Worm (Caenorhabditis elegans) whole organism, late embryonic: ENCODE results near the gene dig-1.

ENCODE experiments used
- C08G9.2 ChIP-seq: sonication (generic microtip); optimal IDR thresholded peaks from 2 replicates; lab custom pipeline; 2016; ENCODE audit warnings: mild to moderate bottlenecking, missing genetic modification characterization, moderate library complexity, missing compliant biosample characterization
- C38D4.7 ChIP-seq: fragments of 200-800 bp; sonication (Bioruptor generic); optimal IDR thresholded peaks from 2 replicates; lab custom pipeline; 2018; ENCODE audit warnings: mild to moderate bottlenecking, missing genetic modification characterization, moderate library complexity, missing compliant biosample characterization
- K02D7.2 ChIP-seq: sonication (generic microtip); optimal IDR thresholded peaks from 2 replicates; lab custom pipeline; 2017; ENCODE audit warnings: mild to moderate bottlenecking, missing genetic modification characterization, missing compliant biosample characterization
- T23F11.4 ChIP-seq: fragments of 200-800 bp; sonication (Bioruptor generic); optimal IDR thresholded peaks from 2 replicates; lab custom pipeline; 2018; ENCODE audit warnings: mild to moderate bottlenecking, missing genetic modification characterization, missing compliant biosample characterization
- Y22D7AL.16 ChIP-seq: sonication (generic microtip); optimal IDR thresholded peaks from 2 replicates; lab custom pipeline; 2016; ENCODE audit warnings: missing genetic modification characterization, missing compliant biosample characterization
- ceh-14 ChIP-seq: sonication (generic microtip); optimal IDR thresholded peaks from 2 replicates; lab custom pipeline; 2016; ENCODE audit warnings: missing genotype, missing genetic modification characterization, missing compliant biosample characterization
- ceh-18 ChIP-seq: sonication (generic microtip); optimal IDR thresholded peaks from 2 replicates; lab custom pipeline; 2016; ENCODE audit warnings: missing genetic modification characterization, missing compliant biosample characterization
- ceh-22 ChIP-seq: sonication (generic microtip); optimal IDR thresholded peaks from 2 replicates; lab custom pipeline; 2017; ENCODE audit warnings: missing biosample characterization, missing genetic modification characterization
- ceh-24 ChIP-seq: sonication (generic microtip); optimal IDR thresholded peaks from 2 replicates; lab custom pipeline; 2016; ENCODE audit warnings: mild to moderate bottlenecking, missing genetic modification characterization, missing compliant biosample characterization
- ceh-30 ChIP-seq: fragments of 150-350 bp; optimal IDR thresholded peaks from 2 replicates; lab custom pipeline; 2014; ENCODE audit warnings: missing biosample characterization, missing genetic modification characterization
- ceh-31 ChIP-seq: sonication (generic microtip); optimal IDR thresholded peaks from 2 replicates; lab custom pipeline; 2016; ENCODE audit warnings: missing genetic modification characterization, missing compliant biosample characterization
- ceh-34 ChIP-seq: sonication (generic microtip); optimal IDR thresholded peaks from 2 replicates; lab custom pipeline; 2016; ENCODE audit warnings: mild to moderate bottlenecking, missing genetic modification characterization, missing compliant biosample characterization
- ceh-6 ChIP-seq: fragments of 200-800 bp; sonication (Bioruptor generic); optimal IDR thresholded peaks from 2 replicates; lab custom pipeline; 2018; ENCODE audit warnings: mild to moderate bottlenecking, missing genetic modification characterization, missing compliant biosample characterization
- ceh-9 ChIP-seq: sonication (generic microtip); optimal IDR thresholded peaks from 2 replicates; lab custom pipeline; 2016; ENCODE audit warnings: mild to moderate bottlenecking, missing genetic modification characterization, inconsistent platforms, missing compliant biosample characterization
- elt-2 ChIP-seq: sonication (generic microtip); optimal IDR thresholded peaks from 2 replicates; lab custom pipeline; 2016; ENCODE audit warnings: missing genetic modification reagents, missing genetic modification characterization, missing compliant biosample characterization
- fkh-6 ChIP-seq: sonication (generic microtip); optimal IDR thresholded peaks from 2 replicates; lab custom pipeline; 2016; ENCODE audit warnings: missing genetic modification characterization, missing compliant biosample characterization
- hlh-15 ChIP-seq: sonication (generic microtip); optimal IDR thresholded peaks from 2 replicates; lab custom pipeline; 2016; ENCODE audit warnings: missing genetic modification characterization, missing compliant biosample characterization
- hlh-6 ChIP-seq: sonication (generic microtip); optimal IDR thresholded peaks from 2 replicates; lab custom pipeline; 2016; ENCODE audit warnings: missing genotype, missing genetic modification characterization, missing compliant biosample characterization
- lim-6 ChIP-seq: sonication (generic microtip); optimal IDR thresholded peaks from 2 replicates; lab custom pipeline; 2016; ENCODE audit warnings: missing genetic modification characterization, missing compliant biosample characterization
- lin-11 ChIP-seq: fragments of 200-800 bp; sonication (Bioruptor generic); optimal IDR thresholded peaks from 2 replicates; lab custom pipeline; 2018; ENCODE audit warnings: mild to moderate bottlenecking, missing genetic modification characterization, missing compliant biosample characterization
- madf-2 ChIP-seq: sonication (generic microtip); optimal IDR thresholded peaks from 2 replicates; lab custom pipeline; 2017; ENCODE audit warnings: missing genetic modification characterization, missing compliant biosample characterization
- mec-3 ChIP-seq: sonication (generic microtip); optimal IDR thresholded peaks from 2 replicates; lab custom pipeline; 2016; ENCODE audit warnings: borderline replicate concordance, missing genetic modification characterization, missing compliant biosample characterization
- nfya-1 ChIP-seq: sonication (generic microtip); optimal IDR thresholded peaks from 2 replicates; lab custom pipeline; 2017; ENCODE audit warnings: missing genetic modification characterization, mild to moderate bottlenecking, missing compliant biosample characterization, antibody characterized with exemption, moderate library complexity
- nhr-232 ChIP-seq: sonication (generic microtip); optimal IDR thresholded peaks from 2 replicates; lab custom pipeline; 2016; ENCODE audit warnings: missing genetic modification characterization, missing compliant biosample characterization
- odd-2 ChIP-seq: sonication (generic microtip); optimal IDR thresholded peaks from 2 replicates; lab custom pipeline; 2017; ENCODE audit warnings: antibody characterized with exemption, mild to moderate bottlenecking, missing genetic modification characterization, missing compliant biosample characterization
- pax-1 ChIP-seq: fragments of 150-350 bp; optimal IDR thresholded peaks from 2 replicates; lab custom pipeline; 2014; ENCODE audit warnings: missing biosample characterization, missing genetic modification characterization
- pha-2 ChIP-seq: sonication (generic microtip); optimal IDR thresholded peaks from 2 replicates; lab custom pipeline; 2017; ENCODE audit warnings: mild to moderate bottlenecking, missing genetic modification characterization, missing compliant biosample characterization
- pha-4 ChIP-seq: fragments of 150-350 bp; optimal IDR thresholded peaks from 2 replicates; lab custom pipeline; 2018; ENCODE audit warnings: missing biosample characterization, missing genetic modification reagents, missing genetic modification characterization
- pros-1 ChIP-seq: fragments of 150-350 bp; optimal IDR thresholded peaks from 2 replicates; lab custom pipeline; 2014; ENCODE audit warnings: missing biosample characterization, missing genetic modification reagents, missing genetic modification characterization
- ref-2 ChIP-seq: sonication (generic microtip); optimal IDR thresholded peaks from 2 replicates; lab custom pipeline; 2016; ENCODE audit warnings: missing genetic modification characterization, missing compliant biosample characterization
- rnt-1 ChIP-seq: sonication (generic microtip); optimal IDR thresholded peaks from 2 replicates; lab custom pipeline; 2016; ENCODE audit warnings: missing genetic modification characterization, missing compliant biosample characterization
- sdc-2 ChIP-seq: sonication (generic microtip); optimal IDR thresholded peaks from 2 replicates; lab custom pipeline; 2016; ENCODE audit warnings: missing genotype, missing genetic modification characterization, missing compliant biosample characterization
- sox-2 ChIP-seq: fragments of 200-800 bp; sonication (Bioruptor generic); IDR thresholded peaks from 2 replicates; pipeline ENCODE4 v1.3.6; 2022; ENCODE audit warnings: missing genetic modification reagents, missing genetic modification characterization, missing compliant biosample characterization
- tbx-2 ChIP-seq: sonication (generic microtip); optimal IDR thresholded peaks from 2 replicates; lab custom pipeline; 2016; ENCODE audit warnings: missing genetic modification characterization, missing compliant biosample characterization
- unc-3 ChIP-seq, 2 experiments: fragments of 200-800 bp in 1 of 2; sonication (Bioruptor generic) in 1 of 2; sonication (generic microtip) in 1 of 2; conservative IDR thresholded peaks in 1 of 2; optimal IDR thresholded peaks in 1 of 2; 2 replicates each; pipeline versions ENCODE4 v1.3.6 to Lab custom; 2016 to 2022; ENCODE audit warnings: missing compliant biosample characterization in 2 of 2, missing genetic modification characterization in 2 of 2, missing genetic modification reagents in 1 of 2
- unc-42 ChIP-seq: sonication (generic microtip); optimal IDR thresholded peaks from 2 replicates; lab custom pipeline; 2016; ENCODE audit warnings: missing genotype, missing genetic modification characterization, missing compliant biosample characterization

dig-1 gene

DNA sequence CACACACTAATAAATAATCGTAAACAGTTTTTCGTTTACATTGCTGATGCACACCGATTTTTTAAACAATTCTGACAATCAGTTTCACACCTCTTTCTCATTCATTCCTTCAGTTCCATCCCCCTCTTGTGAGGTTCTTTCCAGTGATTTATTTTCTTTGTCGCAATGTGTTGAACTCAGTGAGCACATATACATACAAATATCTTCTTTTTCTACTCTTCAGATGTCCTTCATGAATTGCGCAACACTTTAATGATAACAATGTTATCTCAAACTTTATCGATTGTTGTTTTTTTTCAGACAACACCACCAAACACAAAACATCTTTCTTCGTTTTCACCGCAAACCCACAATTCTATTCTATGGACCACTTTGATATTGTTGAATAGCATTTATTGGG lies at the start of gene dig-1:
TSS of gene dig-1 (plus strand) at position 301 of the 400 bp plus-strand sequence.
- TF ChIP-seq mec-3 (tag; lab: Kevin White, UChicago): no peak
- no peak for TF ChIP-seq ref-2
- TF ChIP-seq pha-2: no peak
- no peak for TF ChIP-seq pax-1 (tag; lab: Kevin White, UChicago)

DNA sequence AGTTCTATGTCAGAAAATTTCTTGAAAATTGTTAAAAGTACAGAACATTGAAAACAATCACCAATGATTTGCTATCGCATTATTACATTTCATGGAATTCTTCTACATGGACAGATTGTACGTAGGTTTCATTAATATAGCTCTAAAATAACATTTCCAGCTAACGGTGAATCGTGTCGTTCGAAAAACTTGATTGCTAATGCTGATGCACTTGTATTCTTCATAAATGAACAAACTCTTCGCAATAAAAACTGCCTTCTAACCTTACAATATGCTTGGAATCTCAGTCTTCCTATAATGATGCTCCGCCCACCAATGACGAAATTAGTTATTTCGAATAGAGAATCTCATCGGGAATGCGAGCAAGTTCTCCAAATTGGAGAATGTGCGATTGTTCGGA lies 40.6 kb upstream of the dig-1 start, which contains the start of gene F37A4.6:
TSS of gene F37A4.6 (plus strand) at position 301 of the 400 bp plus-strand sequence.
- TF ChIP-seq ref-2: no peak
- no peak for TF ChIP-seq lin-11 (tag; lab: Kevin White, UChicago)
- no peak for TF ChIP-seq ceh-14 (tag; lab: Kevin White, UChicago)
- no peak for TF ChIP-seq K02D7.2 (tag; lab: Kevin White, UChicago)
- no peak for TF ChIP-seq hlh-6
- no peak for TF ChIP-seq mec-3 (tag; lab: Kevin White, UChicago)
- no peak for TF ChIP-seq ceh-9 (tag; lab: Kevin White, UChicago)
- no peak for TF ChIP-seq ceh-31 (tag; lab: Kevin White, UChicago)
- TF ChIP-seq fkh-6 (tag; lab: Kevin White, UChicago): no peak
- no peak for TF ChIP-seq Y22D7AL.16 (tag; lab: Kevin White, UChicago)
- TF ChIP-seq unc-3 (GFP tag; conservative IDR thresholded peaks at IDR 0.05; lab: Robert Waterston, UW): no peak
- TF ChIP-seq unc-3 (tag; optimal IDR thresholded peaks at IDR 0.05; lab: Kevin White, UChicago): no peak
- no peak for TF ChIP-seq madf-2 (tag; lab: Kevin White, UChicago)
- TF ChIP-seq T23F11.4 (GFP tag; lab: Kevin White, UChicago): no peak
- no peak for TF ChIP-seq ceh-22 (tag; lab: Kevin White, UChicago)
- TF ChIP-seq ceh-30: no peak
- no peak for TF ChIP-seq lim-6 (tag; lab: Kevin White, UChicago)

- TF ChIP-seq C38D4.7: no peak
- TF ChIP-seq hlh-15: no peak
- peak; percentile 55 for TF ChIP-seq ref-2
- TF ChIP-seq ceh-31 (tag; lab: Kevin White, UChicago): peak; percentile 29
- TF ChIP-seq lim-6 (tag; lab: Kevin White, UChicago): no peak
- no peak for TF ChIP-seq pros-1
- peak; percentile 10 for TF ChIP-seq nfya-1 (tag; lab: Kevin White, UChicago)
- no peak for TF ChIP-seq ceh-34 (tag; lab: Kevin White, UChicago)
- peak; percentile 8 for TF ChIP-seq tbx-2 (tag; lab: Kevin White, UChicago)
- TF ChIP-seq pha-4 (tag; lab: Kevin White, UChicago): no peak
- TF ChIP-seq sdc-2 (tag; lab: Kevin White, UChicago): no peak
- no peak for TF ChIP-seq ceh-14 (tag; lab: Kevin White, UChicago)
- no peak for TF ChIP-seq nhr-232
- TF ChIP-seq elt-2 (tag; lab: Kevin White, UChicago): no peak
These were observed 36.1 kb upstream of the dig-1 start, which contains the start of gene isw-1 for ce11 chrIII:6709983-6710382. Gene isw-1 (minus strand): TSS chrIII:6710100.

DNA sequence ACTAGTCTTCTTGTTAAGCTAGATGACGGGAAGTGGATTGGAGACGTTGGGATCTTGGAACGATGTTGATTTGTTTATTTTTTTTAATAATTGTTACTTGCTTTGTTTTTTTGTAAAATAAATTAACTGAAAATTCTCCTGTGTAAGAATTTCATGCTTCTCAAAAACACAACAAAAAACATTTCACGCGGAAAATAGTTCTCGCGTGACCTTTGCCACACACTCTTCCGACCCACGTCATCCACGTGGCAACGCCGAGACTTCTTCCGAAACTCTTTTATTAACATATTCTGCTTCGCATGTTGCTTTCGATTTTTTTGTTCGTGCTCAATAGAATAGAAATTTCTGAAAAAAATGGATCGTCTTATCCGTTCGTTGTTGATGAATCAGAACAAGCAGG lies 34.5 kb upstream of the dig-1 start, which contains the start of gene F37A4.5:
TSS of gene F37A4.5 (plus strand) at position 301 of the 400 bp plus-strand sequence.
- no peak for TF ChIP-seq Y22D7AL.16 (tag; lab: Kevin White, UChicago)
- TF ChIP-seq lin-11 (tag; lab: Kevin White, UChicago): no peak
- no peak for TF ChIP-seq nfya-1 (tag; lab: Kevin White, UChicago)
- TF ChIP-seq ceh-6 (GFP tag; lab: Kevin White, UChicago): no peak
- no peak for TF ChIP-seq ceh-18 (tag; lab: Kevin White, UChicago)
- TF ChIP-seq pha-4 (tag; lab: Kevin White, UChicago): no peak

DNA sequence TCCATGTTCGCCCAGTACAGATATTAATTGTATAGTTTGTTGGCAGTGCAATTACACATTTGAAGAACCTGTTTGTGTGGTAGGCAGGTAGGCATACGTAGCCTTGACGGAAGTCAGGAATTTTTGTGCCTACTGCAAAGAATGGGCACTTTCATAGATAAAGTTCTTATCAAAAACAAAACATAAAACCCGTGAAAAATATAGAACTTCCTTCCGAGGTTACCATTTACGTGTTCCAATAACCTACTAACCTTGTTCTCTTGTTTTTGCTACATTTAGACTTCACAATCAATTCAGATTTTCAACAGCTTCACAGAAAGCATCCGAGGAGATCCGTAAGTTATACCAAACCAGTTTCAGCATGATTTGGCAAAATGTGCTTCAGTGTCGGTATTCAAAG lies 32.8 kb upstream of the dig-1 start, which contains the start of gene F37A4.4:
TSS of gene F37A4.4 (plus strand) at position 301 of the 400 bp plus-strand sequence.
- no peak for TF ChIP-seq ceh-30
- TF ChIP-seq rnt-1: no peak
- TF ChIP-seq ceh-14 (tag; lab: Kevin White, UChicago): no peak
- no peak for TF ChIP-seq lin-11 (tag; lab: Kevin White, UChicago)
- TF ChIP-seq odd-2: no peak
- TF ChIP-seq fkh-6 (tag; lab: Kevin White, UChicago): no peak
- TF ChIP-seq pax-1 (tag; lab: Kevin White, UChicago): no peak
- TF ChIP-seq sox-2: no peak
- no peak for TF ChIP-seq unc-42 (tag; lab: Kevin White, UChicago)
- TF ChIP-seq ceh-24 (tag; lab: Kevin White, UChicago): no peak
- TF ChIP-seq C08G9.2: no peak
- no peak for TF ChIP-seq pha-4 (tag; lab: Kevin White, UChicago)
- no peak for TF ChIP-seq nfya-1 (tag; lab: Kevin White, UChicago)
